Worm (Caenorhabditis elegans) whole organism, mixed stage, embryonic: ENCODE data around the gene exos-1.

ENCODE experiments used
- M03D4.4 ChIP-seq: sonication (generic microtip); optimal IDR thresholded peaks from 2 replicates; lab custom pipeline; 2017; ENCODE audit warnings: mild to moderate bottlenecking, missing genetic modification characterization, missing compliant biosample characterization
- bed-3 ChIP-seq: fragments of 200-800 bp; sonication (Bioruptor generic); optimal IDR thresholded peaks from 3 replicates; lab custom pipeline; 2018; ENCODE audit warnings: mild to moderate bottlenecking, missing genetic modification characterization, moderate library complexity, missing compliant biosample characterization
- blmp-1 ChIP-seq: fragments of 150-350 bp; optimal IDR thresholded peaks from 2 replicates; lab custom pipeline; 2014; ENCODE audit warnings: missing biosample characterization, missing genetic modification characterization
- ceh-39 ChIP-seq: fragments of 150-350 bp; optimal IDR thresholded peaks from 2 replicates; lab custom pipeline; 2014; ENCODE audit warnings: missing biosample characterization, missing genetic modification characterization
- ceh-43 ChIP-seq: fragments of 200-800 bp; sonication (Bioruptor generic); optimal IDR thresholded peaks from 2 replicates; lab custom pipeline; 2018; ENCODE audit warnings: mild to moderate bottlenecking, missing genetic modification characterization, moderate library complexity, missing compliant biosample characterization
- ceh-83 ChIP-seq: fragments of 200-800 bp; sonication (Bioruptor generic); optimal IDR thresholded peaks from 2 replicates; lab custom pipeline; 2018; ENCODE audit warnings: mild to moderate bottlenecking, missing genetic modification characterization, missing compliant biosample characterization
- ces-1 ChIP-seq: fragments of 150-350 bp; optimal IDR thresholded peaks from 2 replicates; lab custom pipeline; 2014; ENCODE audit warnings: missing biosample characterization, missing genetic modification reagents, missing genetic modification characterization
- cnd-1 ChIP-seq: fragments of 200-800 bp; sonication (Bioruptor generic); optimal IDR thresholded peaks from 2 replicates; lab custom pipeline; 2018; ENCODE audit warnings: mild to moderate bottlenecking, missing genetic modification characterization, missing compliant biosample characterization
- drap-1 ChIP-seq: fragments of 200-800 bp; sonication (Bioruptor generic); optimal IDR thresholded peaks from 3 replicates; lab custom pipeline; 2018; ENCODE audit warnings: mild to moderate bottlenecking, missing genetic modification characterization, missing compliant biosample characterization
- elt-1 ChIP-seq: sonication (generic microtip); optimal IDR thresholded peaks from 2 replicates; lab custom pipeline; 2017; ENCODE audit warnings: missing genetic modification characterization, mild to moderate bottlenecking, missing compliant biosample characterization, antibody characterized with exemption, moderate library complexity, borderline replicate concordance; ENCODE audit not compliant: insufficient read depth
- flh-1 ChIP-seq: fragments of 200-800 bp; sonication (Bioruptor generic); optimal IDR thresholded peaks from 2 replicates; lab custom pipeline; 2018; ENCODE audit warnings: mild to moderate bottlenecking, missing genetic modification characterization, moderate library complexity, missing compliant biosample characterization
- ham-2 ChIP-seq: fragments of 200-800 bp; sonication (Bioruptor generic); optimal IDR thresholded peaks from 2 replicates; lab custom pipeline; 2018; ENCODE audit warnings: mild to moderate bottlenecking, missing genetic modification characterization, missing compliant biosample characterization
- hlh-1 ChIP-seq: fragments of 150-350 bp; optimal IDR thresholded peaks from 2 replicates; lab custom pipeline; 2014; ENCODE audit warnings: missing biosample characterization, missing genetic modification reagents, missing genetic modification characterization
- lin-13 ChIP-seq: fragments of 150-350 bp; optimal IDR thresholded peaks from 2 replicates; lab custom pipeline; 2014; ENCODE audit warnings: missing biosample characterization, missing genetic modification characterization
- lin-32 ChIP-seq: fragments of 200-800 bp; sonication (Bioruptor generic); optimal IDR thresholded peaks from 2 replicates; lab custom pipeline; 2018; ENCODE audit warnings: mild to moderate bottlenecking, missing genetic modification characterization, missing compliant biosample characterization
- lsy-2 ChIP-seq: fragments of 150-350 bp; optimal IDR thresholded peaks from 2 replicates; lab custom pipeline; 2014; ENCODE audit warnings: missing biosample characterization, missing genetic modification characterization
- mep-1 ChIP-seq: fragments of 150-350 bp; optimal IDR thresholded peaks from 2 replicates; lab custom pipeline; 2017; ENCODE audit warnings: missing biosample characterization, missing genetic modification reagents, missing genetic modification characterization, inconsistent platforms
- mls-2 ChIP-seq: sonication (generic microtip); optimal IDR thresholded peaks from 2 replicates; lab custom pipeline; 2016; ENCODE audit warnings: mild to moderate bottlenecking, missing genetic modification characterization, moderate library complexity, missing compliant biosample characterization
- nhr-12 ChIP-seq: fragments of 150-350 bp; optimal IDR thresholded peaks from 2 replicates; lab custom pipeline; 2014; ENCODE audit warnings: missing biosample characterization, missing genetic modification characterization
- nhr-2 ChIP-seq: fragments of 150-350 bp; optimal IDR thresholded peaks from 2 replicates; lab custom pipeline; 2014; ENCODE audit warnings: missing biosample characterization, missing genetic modification characterization
- nhr-237 ChIP-seq: fragments of 150-350 bp; optimal IDR thresholded peaks from 2 replicates; lab custom pipeline; 2014; ENCODE audit warnings: missing biosample characterization, missing genetic modification characterization
- nhr-28 ChIP-seq: fragments of 150-350 bp; optimal IDR thresholded peaks from 2 replicates; lab custom pipeline; 2014; ENCODE audit warnings: missing biosample characterization, missing genetic modification characterization
- nhr-76 ChIP-seq: sonication (generic microtip); optimal IDR thresholded peaks from 2 replicates; lab custom pipeline; 2017; ENCODE audit warnings: missing biosample characterization, missing genetic modification characterization
- pha-4 ChIP-seq: fragments of 150-350 bp; optimal IDR thresholded peaks from 2 replicates; lab custom pipeline; 2018; ENCODE audit warnings: missing biosample characterization, missing genetic modification reagents, missing genetic modification characterization
- sem-2 ChIP-seq: fragments of 200-800 bp; sonication (Bioruptor generic); optimal IDR thresholded peaks from 2 replicates; lab custom pipeline; 2018; ENCODE audit warnings: mild to moderate bottlenecking, missing genetic modification characterization, missing compliant biosample characterization
- snpc-4 ChIP-seq: fragments of 150-350 bp; optimal IDR thresholded peaks from 2 replicates; lab custom pipeline; 2014; ENCODE audit warnings: missing biosample characterization, missing genetic modification characterization
- sptf-1 ChIP-seq: sonication (generic microtip); optimal IDR thresholded peaks from 2 replicates; lab custom pipeline; 2017; ENCODE audit warnings: mild to moderate bottlenecking, missing genetic modification characterization, moderate library complexity, missing compliant biosample characterization
- unc-120 ChIP-seq: sonication (generic microtip); optimal IDR thresholded peaks from 2 replicates; lab custom pipeline; 2017; ENCODE audit warnings: missing genetic modification characterization, missing compliant biosample characterization; ENCODE audit not compliant: poor library complexity, severe bottlenecking
- unc-39 ChIP-seq: fragments of 150-350 bp; optimal IDR thresholded peaks from 2 replicates; lab custom pipeline; 2014; ENCODE audit warnings: missing biosample characterization, missing genetic modification characterization
- unc-62 ChIP-seq: fragments of 150-350 bp; optimal IDR thresholded peaks from 2 replicates; lab custom pipeline; 2014; ENCODE audit warnings: missing biosample characterization, missing genetic modification reagents, missing genetic modification characterization
- zip-8 ChIP-seq: fragments of 150-350 bp; optimal IDR thresholded peaks from 2 replicates; lab custom pipeline; 2014; ENCODE audit warnings: missing biosample characterization, missing genetic modification characterization
- ztf-11 ChIP-seq: fragments of 150-350 bp; optimal IDR thresholded peaks from 2 replicates; lab custom pipeline; 2014; ENCODE audit warnings: missing biosample characterization, missing genetic modification characterization

The exos-1 gene

DNA sequence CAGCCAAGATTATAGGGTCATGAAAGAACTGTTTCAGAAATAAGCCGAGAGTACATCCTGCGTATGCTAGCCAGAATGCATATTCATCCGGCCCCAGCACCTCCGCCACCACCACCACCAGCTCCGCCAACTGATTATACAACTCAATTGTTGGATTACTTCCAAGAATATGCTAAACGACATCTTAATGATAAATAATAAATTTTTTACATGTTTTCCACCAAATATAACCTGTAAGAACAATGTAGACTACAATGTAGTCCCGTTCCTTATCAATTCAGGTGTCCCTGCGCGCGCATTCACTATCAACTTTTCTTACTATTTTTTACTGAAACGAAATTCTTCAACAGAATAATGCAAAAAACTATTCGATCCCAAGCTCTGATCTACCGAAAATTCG, 24.0 kb downstream of the exos-1 start, which contains the start of gene Y48A6B.9:
Gene Y48A6B.9, plus strand, starts transcription at position 301 of the 400 bp plus-strand sequence.
- no peak for TF ChIP-seq bed-3
- TF ChIP-seq nhr-237 (tag; lab: Kevin White, UChicago): no peak
- no peak for TF ChIP-seq M03D4.4
- no peak for TF ChIP-seq sem-2 (GFP tag; lab: Kevin White, UChicago)
- no peak for TF ChIP-seq ztf-11 (tag; lab: Kevin White, UChicago)
- TF ChIP-seq cnd-1: no peak
- TF ChIP-seq zip-8: no peak
- no peak for TF ChIP-seq mls-2
- TF ChIP-seq ces-1: no peak
- TF ChIP-seq mep-1 (tag; lab: Kevin White, UChicago): no peak
- TF ChIP-seq unc-120 (tag; lab: Kevin White, UChicago): no peak
- no peak for TF ChIP-seq nhr-28 (tag; lab: Kevin White, UChicago)

DNA sequence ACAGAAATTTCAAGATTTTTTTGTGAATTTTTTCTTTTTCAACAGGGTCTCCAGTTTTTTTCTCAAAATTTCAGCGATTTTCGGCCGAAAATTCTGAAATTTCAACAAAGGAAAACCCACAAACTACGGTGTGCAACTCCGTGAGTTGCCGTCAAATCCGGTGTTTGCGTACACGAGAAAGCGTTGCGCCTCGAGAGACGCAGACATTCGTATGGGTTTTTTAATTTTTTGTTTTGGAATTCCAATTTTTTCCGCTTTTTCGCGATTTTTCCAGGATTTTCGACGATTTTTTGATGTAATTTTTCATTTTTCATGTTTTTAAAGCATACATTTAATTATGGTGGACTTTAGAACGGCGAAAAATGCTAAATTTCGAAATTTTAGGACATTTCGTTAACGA, 27.3 kb downstream of the exos-1 start:
- peak; percentile 67 for TF ChIP-seq pha-4
- peak; percentile 34 for TF ChIP-seq ces-1
- peak; percentile 28 for TF ChIP-seq sptf-1 (tag; lab: Kevin White, UChicago)
- no peak for TF ChIP-seq ham-2 (GFP tag; lab: Kevin White, UChicago)
- peak; percentile 34 for TF ChIP-seq unc-62 (GFP tag; lab: Kevin White, UChicago)
- TF ChIP-seq nhr-237 (tag; lab: Kevin White, UChicago): peak; percentile 58
- peak; percentile 96 for TF ChIP-seq lsy-2 (tag; lab: Kevin White, UChicago)
- TF ChIP-seq nhr-2 (tag; lab: Kevin White, UChicago): no peak
- no peak for TF ChIP-seq M03D4.4
- TF ChIP-seq ceh-39 (tag; lab: Kevin White, UChicago): no peak
- TF ChIP-seq lin-13 (tag; lab: Kevin White, UChicago): peak; percentile 74
- TF ChIP-seq ztf-11 (tag; lab: Kevin White, UChicago): no peak
- TF ChIP-seq mep-1 (tag; lab: Kevin White, UChicago): peak; percentile 74

DNA sequence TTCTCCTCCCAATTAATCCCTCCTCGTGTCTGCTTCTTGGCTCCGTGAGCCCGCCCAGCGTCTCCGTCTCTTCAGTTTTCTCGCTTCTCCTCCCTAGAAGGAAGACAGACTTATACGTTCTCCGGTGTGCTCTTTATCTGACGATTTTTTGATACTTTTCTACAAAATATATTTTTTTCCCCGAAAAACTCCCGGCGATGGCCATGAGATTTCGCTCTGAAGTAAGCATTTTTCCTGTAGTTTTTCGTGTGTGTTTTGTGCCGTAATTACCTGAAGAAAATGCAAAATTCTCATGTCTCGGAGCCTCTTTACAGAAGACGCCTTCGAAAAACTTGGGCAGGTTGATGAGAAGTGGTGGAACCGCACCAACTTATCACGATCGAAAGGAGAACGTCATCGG, 27.8 kb downstream of the exos-1 start, which contains the start of gene spat-2:
Gene spat-2, plus strand, starts transcription at position 301 of the 400 bp plus-strand sequence.
- TF ChIP-seq blmp-1 (tag; lab: Kevin White, UChicago) (no peak), pha-4 (no peak), unc-39 (tag; lab: Kevin White, UChicago) (no peak), bed-3 (no peak), nhr-12 (tag; lab: Kevin White, UChicago) (no peak), cnd-1 (no peak), hlh-1 (tag; lab: Kevin White, UChicago) (no peak), elt-1 (tag; lab: Kevin White, UChicago) (no peak), snpc-4 (no peak), ces-1 (no peak), lin-13 (tag; lab: Kevin White, UChicago) (no peak), zip-8 (no peak), mep-1 (tag; lab: Kevin White, UChicago) (no peak), ztf-11 (tag; lab: Kevin White, UChicago) (no peak), nhr-76 (tag; lab: Kevin White, UChicago) (no peak), nhr-237 (tag; lab: Kevin White, UChicago) (no peak), ceh-39 (tag; lab: Kevin White, UChicago) (no peak)

DNA sequence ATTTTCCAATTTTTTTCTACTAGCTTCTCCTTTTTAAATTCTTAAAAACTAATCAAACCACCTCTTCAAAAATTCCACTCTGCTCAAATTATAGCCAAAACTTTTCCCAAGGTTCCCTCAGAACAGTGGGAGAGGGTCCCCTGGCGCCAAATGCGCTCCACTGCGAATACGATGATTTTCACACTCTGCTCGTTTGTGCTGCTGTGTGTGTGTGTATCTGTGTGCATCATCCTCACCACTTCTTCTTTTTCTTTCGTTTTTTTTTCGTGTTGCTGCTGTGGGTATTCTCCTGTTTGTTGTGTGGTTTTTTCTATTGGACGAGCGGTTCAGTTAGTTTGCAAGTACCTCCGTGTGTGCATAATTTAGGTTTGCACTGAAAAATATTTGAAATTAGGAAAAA, 30.4 kb downstream of the exos-1 start:
- TF ChIP-seq ham-2 (GFP tag; lab: Kevin White, UChicago) (no peak), ceh-39 (tag; lab: Kevin White, UChicago) (no peak), blmp-1 (tag; lab: Kevin White, UChicago) (no peak), lin-32 (GFP tag; lab: Kevin White, UChicago) (no peak), hlh-1 (tag; lab: Kevin White, UChicago) (peak; percentile 21), unc-120 (tag; lab: Kevin White, UChicago) (no peak), mep-1 (tag; lab: Kevin White, UChicago) (peak; percentile 46), ceh-43 (GFP tag; lab: Kevin White, UChicago) (no peak)
- TF ChIP-seq, all 35 proteins: peak for 2

DNA sequence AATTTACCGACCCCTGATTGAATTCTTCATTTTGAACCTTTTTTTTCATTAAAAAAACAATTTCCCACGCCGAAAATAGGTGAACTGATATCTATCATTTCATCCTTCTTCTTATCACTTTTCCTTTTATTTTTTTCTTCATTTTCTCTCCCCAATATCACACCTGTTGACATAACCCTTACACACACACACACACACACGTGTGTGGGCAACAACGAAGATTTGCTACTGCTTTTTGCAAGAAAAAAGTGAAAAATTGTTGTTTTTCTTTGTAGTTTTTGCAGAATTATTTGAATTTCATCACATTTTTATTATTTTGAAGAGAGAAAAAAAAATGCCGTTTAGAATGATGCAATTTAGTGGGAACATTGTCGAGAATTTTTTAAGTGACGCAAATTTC, 31.8 kb downstream of the exos-1 start:
- no peak for TF ChIP-seq elt-1 (tag; lab: Kevin White, UChicago)
- no peak for TF ChIP-seq lin-32 (GFP tag; lab: Kevin White, UChicago)

DNA sequence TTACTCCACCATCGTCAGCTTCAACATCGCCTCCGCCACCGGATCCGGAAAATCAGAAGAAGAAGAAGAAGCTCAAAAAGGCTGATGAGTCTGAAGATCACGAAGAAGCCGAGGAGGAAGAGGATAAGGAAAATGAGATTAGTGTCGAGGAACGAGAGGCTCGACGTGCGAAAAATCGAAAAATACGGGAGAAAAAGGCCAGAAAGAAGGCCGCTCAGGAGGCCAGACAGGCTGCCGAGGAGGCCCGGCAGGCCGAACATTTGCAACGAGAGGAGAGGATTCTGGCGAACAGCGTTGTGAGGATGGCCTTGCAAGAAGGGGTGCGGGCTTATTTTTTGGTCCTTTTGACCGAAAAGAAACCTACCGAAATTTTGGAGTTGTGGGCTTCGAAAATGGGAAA, 36.4 kb downstream of the exos-1 start:
- TF ChIP-seq ceh-43 (GFP tag; lab: Kevin White, UChicago) (no peak), ceh-39 (tag; lab: Kevin White, UChicago) (no peak), bed-3 (no peak), elt-1 (tag; lab: Kevin White, UChicago) (no peak), drap-1 (GFP tag; lab: Kevin White, UChicago) (no peak), nhr-12 (tag; lab: Kevin White, UChicago) (no peak), blmp-1 (tag; lab: Kevin White, UChicago) (no peak), hlh-1 (tag; lab: Kevin White, UChicago) (no peak), sem-2 (GFP tag; lab: Kevin White, UChicago) (no peak), sptf-1 (tag; lab: Kevin White, UChicago) (no peak), ceh-83 (GFP tag; lab: Kevin White, UChicago) (no peak), mls-2 (no peak), cnd-1 (no peak), lsy-2 (tag; lab: Kevin White, UChicago) (no peak), flh-1 (GFP tag; lab: Kevin White, UChicago) (no peak), ces-1 (no peak)
- TF ChIP-seq, all 35 proteins: peak for 0
